Worm (Caenorhabditis elegans): Measurements from ENCODE around the gene asp-4.

asp-4 gene

ce11 chrX:13201401-13201800 is 19.9 kb downstream of the asp-4 start, which contains the start of gene unc-9:
TSS of gene unc-9 (plus strand) at chrX:13201770.
- TF ChIP-seq unc-62 (GFP tag; optimal IDR thresholded peaks at IDR 0.05) = no peak
- no peak for TF ChIP-seq sma-9 (GFP tag; optimal IDR thresholded peaks at IDR 0.05)
- TF ChIP-seq sma-9 (tag; optimal IDR thresholded peaks at IDR 0.05) = no peak
- TF ChIP-seq ztf-11 (tag; optimal IDR thresholded peaks at IDR 0.05) = no peak
- TF ChIP-seq nhr-21 (tag; optimal IDR thresholded peaks at IDR 0.05) = no peak
- no peak for TF ChIP-seq alr-1 (tag; optimal IDR thresholded peaks at IDR 0.05)
- no peak for TF ChIP-seq nhr-6 (tag; optimal IDR thresholded peaks at IDR 0.05)
- TF ChIP-seq fos-1 (tag; optimal IDR thresholded peaks at IDR 0.05) = no peak
- no peak for TF ChIP-seq ceh-16 (tag; optimal IDR thresholded peaks at IDR 0.05)
- no peak for TF ChIP-seq egl-27 (tag; optimal IDR thresholded peaks at IDR 0.05)
- no peak for TF ChIP-seq peb-1 (tag; optimal IDR thresholded peaks at IDR 0.05)

ce11 chrX:13200312-13200711 is 20.9 kb downstream of the asp-4 start:
- TF ChIP-seq dmd-4 (tag; optimal IDR thresholded peaks at IDR 0.05) (no peak), nhr-77 (tag; optimal IDR thresholded peaks at IDR 0.05) (no peak), nhr-129 (tag; optimal IDR thresholded peaks at IDR 0.05) (peak; percentile 1), F13H6.1 (tag; optimal IDR thresholded peaks at IDR 0.05) (peak; percentile 8), alr-1 (tag; optimal IDR thresholded peaks at IDR 0.05) (no peak), nhr-25 (tag; optimal IDR thresholded peaks at IDR 0.05) (no peak), blmp-1 (tag; optimal IDR thresholded peaks at IDR 0.05; ENCODE audit: insufficient read depth) (no peak), sma-9 (GFP tag; optimal IDR thresholded peaks at IDR 0.05) (no peak), sma-9 (tag; optimal IDR thresholded peaks at IDR 0.05) (no peak), ztf-1 (GFP tag; conservative IDR thresholded peaks at IDR 0.05) (no peak), ztf-11 (tag; optimal IDR thresholded peaks at IDR 0.05) (no peak), lin-13 (GFP tag; optimal IDR thresholded peaks at IDR 0.05) (no peak), ztf-4 (tag; optimal IDR thresholded peaks at IDR 0.05) (no peak), mab-5 (tag; optimal IDR thresholded peaks at IDR 0.05) (no peak), skn-1 (tag; optimal IDR thresholded peaks at IDR 0.05) (no peak), R02D3.7 (tag; optimal IDR thresholded peaks at IDR 0.05) (no peak)

- TF ChIP-seq R02D3.7 (tag; optimal IDR thresholded peaks at IDR 0.05) = no peak
- TF ChIP-seq ama-1 (optimal IDR thresholded peaks at IDR 0.05) = no peak
- TF ChIP-seq egl-27 (tag; optimal IDR thresholded peaks at IDR 0.05) = no peak
- no peak for TF ChIP-seq sma-3 (GFP tag; optimal IDR thresholded peaks at IDR 0.05)
- no peak for TF ChIP-seq lsy-2 (tag; optimal IDR thresholded peaks at IDR 0.05)
- no peak for TF ChIP-seq ceh-82 (tag; optimal IDR thresholded peaks at IDR 0.05)
- TF ChIP-seq ztf-11 (tag; optimal IDR thresholded peaks at IDR 0.05) = no peak
- no peak for TF ChIP-seq elt-3 (tag; optimal IDR thresholded peaks at IDR 0.05)
- TF ChIP-seq unc-62 (GFP tag; optimal IDR thresholded peaks at IDR 0.05) = no peak
- TF ChIP-seq nhr-23 (tag; optimal IDR thresholded peaks at IDR 0.05) = no peak
- no peak for TF ChIP-seq ceh-16 (tag; optimal IDR thresholded peaks at IDR 0.05)
- TF ChIP-seq zag-1 (tag; optimal IDR thresholded peaks at IDR 0.05) = no peak
- no peak for TF ChIP-seq Y55F3AM.14 (GFP tag; optimal IDR thresholded peaks at IDR 0.05)
These were observed 23.1 kb downstream of the asp-4 start for ce11 chrX:13198134-13198533.

- no peak for TF ChIP-seq aly-2 (tag; optimal IDR thresholded peaks at IDR 0.05)
- TF ChIP-seq mdl-1 (tag; optimal IDR thresholded peaks at IDR 0.05) = no peak
- no peak for TF ChIP-seq ceh-82 (tag; optimal IDR thresholded peaks at IDR 0.05)
- no peak for TF ChIP-seq lin-11 (tag; optimal IDR thresholded peaks at IDR 0.05)
- TF ChIP-seq nhr-12 (tag; optimal IDR thresholded peaks at IDR 0.05) = no peak
- TF ChIP-seq fos-1 (tag; optimal IDR thresholded peaks at IDR 0.05) = no peak
- TF ChIP-seq elt-1 (tag; optimal IDR thresholded peaks at IDR 0.05) = no peak
- TF ChIP-seq nhr-21 (tag; optimal IDR thresholded peaks at IDR 0.05) = no peak
- TF ChIP-seq unc-39 (tag; optimal IDR thresholded peaks at IDR 0.05) = no peak
- TF ChIP-seq crh-2 (tag; optimal IDR thresholded peaks at IDR 0.05) = no peak
- TF ChIP-seq blmp-1 (tag; optimal IDR thresholded peaks at IDR 0.05; ENCODE audit: insufficient read depth) = no peak
- TF ChIP-seq nhr-10 (tag; optimal IDR thresholded peaks at IDR 0.05) = no peak
- TF ChIP-seq dmd-4 (tag; optimal IDR thresholded peaks at IDR 0.05) = no peak
- no peak for TF ChIP-seq ZK546.5 (tag; optimal IDR thresholded peaks at IDR 0.05)
- TF ChIP-seq sma-9 (GFP tag; optimal IDR thresholded peaks at IDR 0.05) = no peak
- TF ChIP-seq sma-9 (tag; optimal IDR thresholded peaks at IDR 0.05) = no peak
- no peak for TF ChIP-seq ztf-11 (tag; optimal IDR thresholded peaks at IDR 0.05)
These were observed 30.4 kb downstream of the asp-4 start, which contains the start of gene gpa-6 for ce11 chrX:13190912-13191311. TSS of gene gpa-6 (plus strand) at chrX:13191212.
